Worm (Caenorhabditis elegans) whole organism, L1 larva: Measurements from ENCODE around the gene his-6.

ENCODE experiments used
- ama-1 ChIP-seq: fragments of 150-350 bp; optimal IDR thresholded peaks from 2 replicates; lab custom pipeline; 2014
- ceh-90 ChIP-seq: sonication (generic microtip); optimal IDR thresholded peaks from 2 replicates; lab custom pipeline; 2016; ENCODE audit warnings: missing genetic modification characterization, missing compliant biosample characterization
- fkh-8 ChIP-seq: sonication (generic microtip); optimal IDR thresholded peaks from 2 replicates; lab custom pipeline; 2016; ENCODE audit warnings: mild to moderate bottlenecking, missing genetic modification characterization, missing compliant biosample characterization
- isw-1 ChIP-seq: fragments of 200-800 bp; sonication (Bioruptor generic); IDR thresholded peaks from 2 replicates; pipeline ENCODE4 v1.3.6; 2022; ENCODE audit warnings: missing genetic modification characterization, missing compliant biosample characterization
- lin-35 ChIP-seq, 2 experiments: fragments of 150-350 bp; optimal IDR thresholded peaks; 2 replicates each; lab custom pipeline; 2014; ENCODE audit warnings: missing biosample characterization in 2 of 2, missing genetic modification characterization in 2 of 2, missing genetic modification reagents in 2 of 2
- nhr-12 ChIP-seq: sonication (generic microtip); optimal IDR thresholded peaks from 2 replicates; lab custom pipeline; 2017; ENCODE audit warnings: missing biosample characterization, missing genetic modification characterization
- snpc-4 ChIP-seq: fragments of 150-350 bp; optimal IDR thresholded peaks from 2 replicates; lab custom pipeline; 2014; ENCODE audit warnings: missing biosample characterization, missing genetic modification characterization
- sup-37 ChIP-seq: fragments of 200-800 bp; sonication (Bioruptor generic); optimal IDR thresholded peaks from 2 replicates; lab custom pipeline; 2018; ENCODE audit warnings: mild to moderate bottlenecking, missing genetic modification characterization, missing compliant biosample characterization
- ztf-4 ChIP-seq: fragments of 150-350 bp; optimal IDR thresholded peaks from 2 replicates; lab custom pipeline; 2014; ENCODE audit warnings: missing biosample characterization, missing genetic modification characterization

- no peak for TF ChIP-seq ama-1 (lab: Kevin White, UChicago)
- TF ChIP-seq ztf-4: no peak
- no peak for TF ChIP-seq nhr-12 (tag; lab: Kevin White, UChicago)
- TF ChIP-seq isw-1 (GFP tag; lab: Robert Waterston, UW): no peak
- no peak for TF ChIP-seq sup-37 (GFP tag; lab: Kevin White, UChicago)
- TF ChIP-seq fkh-8 (tag; lab: Kevin White, UChicago): no peak
- TF ChIP-seq ceh-90: no peak
- no peak for TF ChIP-seq lin-35 (GFP tag; optimal IDR thresholded peaks at IDR 0.05; lab: Kevin White, UChicago)
- TF ChIP-seq snpc-4 (tag; lab: Kevin White, UChicago): no peak
These were observed 21.4 kb downstream of the his-6 start, which contains the start of gene F45F2.9 for ce11 chrV:8513361-8513760.
